Worm (Caenorhabditis elegans) whole organism, L4/young adult: ENCODE results near the gene M03F8.5.

Experiments used
- W03F9.2 ChIP-seq: fragments of 150-350 bp; optimal IDR thresholded peaks from 2 replicates; lab custom pipeline; 2014; ENCODE audit warnings: missing biosample characterization, missing genetic modification characterization
- dao-5 ChIP-seq: sonication (generic microtip); optimal IDR thresholded peaks from 2 replicates; lab custom pipeline; 2016; ENCODE audit warnings: missing genotype, missing genetic modification characterization, moderate library complexity, missing compliant biosample characterization
- him-1 ChIP-seq: sonication (generic microtip); optimal IDR thresholded peaks from 2 replicates; lab custom pipeline; 2016; ENCODE audit warnings: missing genotype, missing genetic modification reagents, missing genetic modification characterization, missing compliant biosample characterization

Gene M03F8.5

DNA sequence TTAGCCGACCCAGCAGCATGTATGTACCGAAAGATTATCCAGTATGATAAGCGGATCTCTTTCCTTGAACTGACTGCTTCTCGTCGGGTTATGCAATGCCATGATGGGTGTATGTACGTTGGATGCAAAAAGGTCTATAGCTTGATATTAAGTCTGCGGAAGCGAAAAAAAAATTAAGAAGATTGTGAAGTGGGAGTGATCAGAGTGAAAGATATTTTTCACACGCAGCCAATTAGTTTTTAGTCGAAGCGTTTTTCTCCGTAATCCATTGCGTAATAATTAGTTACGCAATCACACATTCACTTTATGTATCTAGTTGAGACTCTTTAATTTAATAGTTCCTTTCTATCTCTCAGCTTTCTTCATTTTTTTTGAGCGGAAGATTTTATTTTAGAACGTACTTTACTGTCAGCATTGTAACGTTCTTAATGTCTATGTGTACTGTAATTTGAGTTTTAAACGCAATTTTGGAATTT lies 13.1 kb upstream of the M03F8.5 start:
- no peak for TF ChIP-seq W03F9.2 (tag; lab: Kevin White, UChicago)

DNA sequence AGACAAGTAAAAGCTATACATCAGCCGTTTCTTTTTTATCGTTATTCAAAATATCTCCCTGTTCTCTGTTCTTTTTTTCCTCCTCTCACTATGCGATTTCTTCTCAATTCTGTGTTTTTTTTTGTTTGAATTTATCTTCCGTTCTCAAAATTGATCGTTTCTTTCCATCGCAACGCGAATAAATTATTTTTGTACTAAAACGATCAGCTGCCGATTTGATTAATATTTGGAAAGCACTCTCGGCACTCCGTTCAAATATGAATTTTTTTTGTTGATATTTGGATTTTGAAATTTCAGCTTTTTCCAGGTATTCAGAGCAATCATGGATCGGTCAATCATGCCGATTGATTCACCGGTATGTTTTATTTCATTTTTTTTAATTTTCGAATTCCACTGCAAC lies 6.6 kb upstream of the M03F8.5 start, which contains the start of gene pst-1:
pst-1 (plus strand) TSS at position 301 of the 400 bp plus-strand sequence.
- TF ChIP-seq W03F9.2 (tag; lab: Kevin White, UChicago) (no peak), him-1 (tag; lab: Kevin White, UChicago) (no peak), dao-5 (no peak)

DNA sequence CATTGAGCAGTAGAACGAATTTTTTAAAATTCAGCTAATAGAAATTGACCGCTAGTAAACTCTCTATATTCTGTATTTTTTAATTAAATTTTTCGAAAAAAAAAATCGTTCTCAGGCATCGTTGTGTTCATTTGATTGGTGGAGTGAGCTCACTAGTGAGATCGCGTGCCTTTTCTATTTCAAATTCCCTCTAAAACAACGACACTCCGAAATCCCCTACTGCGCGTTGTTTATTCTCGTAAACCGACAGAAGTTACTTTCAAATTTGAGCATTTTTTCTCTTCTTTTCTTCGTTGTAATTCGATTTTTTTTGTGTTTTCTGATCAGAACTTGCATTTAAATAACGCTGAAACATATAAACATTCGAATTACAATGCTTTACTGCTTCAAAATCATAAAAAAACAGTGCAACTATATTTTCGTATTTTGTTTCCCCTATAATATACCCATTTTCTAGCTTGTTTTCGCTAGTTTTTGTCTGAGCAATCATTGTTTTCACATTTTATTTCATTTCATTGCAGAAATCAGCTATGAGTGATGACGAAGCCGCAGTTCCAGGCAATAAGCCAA lies 3.0 kb upstream of the M03F8.5 start, which contains the start of gene syf-3:
syf-3 (plus strand) TSS at position 520 of the 570 bp plus-strand sequence.
- TF ChIP-seq him-1 (tag; lab: Kevin White, UChicago) (no peak), W03F9.2 (tag; lab: Kevin White, UChicago) (no peak)

DNA sequence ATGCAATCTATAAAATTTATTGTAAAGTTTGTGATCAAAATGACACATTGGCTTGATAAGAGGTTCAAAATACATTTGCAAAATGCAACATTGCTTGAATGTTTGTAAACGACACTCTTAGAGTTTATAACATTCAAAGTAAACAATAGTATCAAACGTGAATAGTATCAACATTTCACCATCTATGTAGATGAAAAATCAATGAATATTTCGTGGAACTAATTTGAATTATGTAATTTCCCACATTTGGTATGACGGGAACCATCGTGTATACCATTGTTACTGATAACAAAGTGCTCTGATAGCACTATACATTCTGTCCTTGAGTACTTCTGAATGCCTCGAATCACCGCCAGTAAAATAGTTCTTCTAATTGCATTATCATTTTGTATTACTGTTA lies 6.0 kb downstream of the M03F8.5 start, which contains the start of gene galt-1:
galt-1 (plus strand) TSS at position 318 of the 400 bp plus-strand sequence.
- TF ChIP-seq W03F9.2 (tag; lab: Kevin White, UChicago) (no peak), dao-5 (no peak), him-1 (tag; lab: Kevin White, UChicago) (no peak)

DNA sequence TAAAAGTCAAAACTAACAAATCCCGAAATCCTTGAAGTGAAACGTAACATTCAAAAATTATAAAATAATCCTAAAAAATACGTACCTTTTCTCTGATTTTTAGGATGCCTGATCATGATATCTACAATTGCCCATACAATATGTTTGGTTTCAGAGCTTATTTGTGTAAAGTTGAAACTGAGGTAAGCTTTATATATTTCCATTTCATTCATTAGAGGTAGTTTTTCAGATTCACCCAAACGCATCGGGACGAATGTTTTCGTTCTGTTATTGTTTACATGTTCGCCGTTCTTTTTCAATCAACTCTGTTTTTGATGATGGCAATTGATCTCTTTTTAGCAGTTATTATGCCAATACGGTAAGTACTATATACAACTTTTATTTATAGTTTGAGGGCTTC lies 8.6 kb downstream of the M03F8.5 start:
- TF ChIP-seq dao-5 (no peak), him-1 (tag; lab: Kevin White, UChicago) (no peak), W03F9.2 (tag; lab: Kevin White, UChicago) (no peak)

DNA sequence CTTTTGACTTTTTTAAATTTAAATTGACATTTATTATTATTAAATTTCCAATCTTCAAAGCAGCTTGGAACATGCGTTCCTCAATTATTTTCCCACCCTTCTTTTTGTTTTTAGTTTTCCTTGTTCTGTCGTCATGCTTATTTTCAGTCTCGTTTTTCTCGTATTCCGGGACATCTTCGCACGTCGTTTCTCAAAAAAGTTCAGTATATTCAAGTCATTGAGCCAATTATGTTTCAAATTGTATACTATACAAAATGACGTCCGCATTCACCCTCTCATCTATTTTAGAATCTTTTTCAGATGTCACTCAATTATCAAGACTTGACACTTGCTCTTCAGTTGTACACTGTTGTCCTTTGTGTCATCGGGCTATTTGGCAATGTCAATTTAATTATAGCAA lies 9.2 kb downstream of the M03F8.5 start, which contains the start of gene srsx-17:
srsx-17 (plus strand) TSS at position 301 of the 400 bp plus-strand sequence.
- TF ChIP-seq him-1 (tag; lab: Kevin White, UChicago) (no peak), dao-5 (no peak), W03F9.2 (tag; lab: Kevin White, UChicago) (no peak)

DNA sequence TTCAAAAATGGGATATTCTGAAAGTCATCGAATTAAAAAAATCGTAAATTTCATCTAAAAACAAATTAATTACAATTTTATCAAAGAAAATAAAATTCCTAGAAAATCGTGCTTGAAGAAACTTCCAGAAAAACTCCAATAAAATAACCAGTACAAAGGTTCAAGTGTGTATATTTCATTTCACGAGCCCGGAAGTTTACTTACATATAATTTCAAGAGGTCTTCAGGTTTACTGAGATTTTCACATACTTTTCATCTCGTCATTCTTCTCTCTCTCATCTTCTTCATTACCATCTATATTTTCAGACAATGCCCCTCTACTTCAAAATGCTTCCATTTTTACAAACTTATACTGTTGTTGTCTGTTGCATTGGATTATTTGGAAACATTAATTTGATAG lies 14.4 kb downstream of the M03F8.5 start, which contains the start of gene srsx-18:
srsx-18 (plus strand) TSS at position 301 of the 400 bp plus-strand sequence.
- TF ChIP-seq dao-5 (no peak), him-1 (tag; lab: Kevin White, UChicago) (no peak), W03F9.2 (tag; lab: Kevin White, UChicago) (no peak)

DNA sequence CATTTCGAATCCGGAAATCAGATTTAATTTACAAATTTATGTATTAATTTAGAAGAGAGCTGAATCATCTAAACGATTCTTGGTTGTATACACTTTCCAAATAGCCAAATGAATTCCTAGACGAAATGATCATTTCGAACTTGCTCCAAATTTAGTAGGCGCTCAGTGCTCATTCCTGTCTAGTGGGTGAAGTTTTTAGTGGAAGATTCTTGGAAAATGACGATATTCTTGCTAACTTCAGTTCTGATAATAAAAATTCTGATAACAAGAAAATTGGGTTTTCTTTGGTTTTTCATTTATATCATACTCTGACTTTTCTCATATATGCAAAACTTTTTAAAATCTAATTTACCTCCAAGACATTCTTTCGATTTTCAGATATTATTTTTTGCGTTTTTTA lies 14.8 kb downstream of the M03F8.5 start:
- no peak for TF ChIP-seq him-1 (tag; lab: Kevin White, UChicago)
- TF ChIP-seq W03F9.2 (tag; lab: Kevin White, UChicago), result no peak
- no peak for TF ChIP-seq dao-5

DNA sequence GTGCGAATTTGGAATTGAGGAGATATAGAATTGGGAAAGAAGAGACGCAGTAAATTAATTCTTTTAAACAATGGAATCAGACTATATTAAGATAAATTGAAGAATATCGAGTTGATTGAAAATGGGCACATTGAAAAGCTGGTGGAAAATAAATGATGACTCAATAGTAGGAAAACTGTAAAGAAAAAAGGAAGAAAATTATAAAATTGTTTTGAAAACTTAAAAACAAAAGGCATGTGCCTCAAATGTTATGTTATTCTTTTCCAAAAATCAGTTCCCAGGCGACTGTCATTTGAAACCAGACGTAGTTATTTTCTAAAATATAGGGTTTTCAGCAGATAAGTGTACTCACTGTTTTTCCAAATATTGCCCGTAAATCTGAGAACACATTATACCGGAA lies 16.7 kb downstream of the M03F8.5 start, which contains the start of gene C04E6.12:
C04E6.12 (minus strand) TSS at position 101 of the 400 bp plus-strand sequence.
- no peak for TF ChIP-seq W03F9.2 (tag; lab: Kevin White, UChicago)
- no peak for TF ChIP-seq dao-5
- no peak for TF ChIP-seq him-1 (tag; lab: Kevin White, UChicago)

DNA sequence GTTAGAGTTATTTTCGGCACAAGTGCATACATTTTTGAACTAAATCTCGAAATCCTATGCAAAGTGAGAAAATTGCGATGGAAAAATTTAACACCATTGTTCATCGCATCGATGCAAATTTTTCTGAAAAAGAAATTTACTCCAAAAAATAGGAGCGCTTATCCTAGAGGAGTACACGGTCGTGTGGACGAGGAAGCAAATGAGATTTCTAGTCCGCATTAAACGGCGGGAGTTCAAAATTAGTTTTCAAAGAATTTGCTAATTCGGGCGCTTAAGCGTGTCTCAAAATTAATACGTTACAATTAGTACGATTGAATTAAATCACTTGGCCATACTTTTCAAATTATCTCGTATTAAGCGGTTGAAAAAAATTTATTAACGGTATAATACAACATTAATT lies 18.9 kb downstream of the M03F8.5 start, which contains the start of gene lrpr-1:
lrpr-1 (minus strand) TSS at position 185 of the 400 bp plus-strand sequence.
- no peak for TF ChIP-seq dao-5
- peak; percentile 89 for TF ChIP-seq him-1 (tag; lab: Kevin White, UChicago)

DNA sequence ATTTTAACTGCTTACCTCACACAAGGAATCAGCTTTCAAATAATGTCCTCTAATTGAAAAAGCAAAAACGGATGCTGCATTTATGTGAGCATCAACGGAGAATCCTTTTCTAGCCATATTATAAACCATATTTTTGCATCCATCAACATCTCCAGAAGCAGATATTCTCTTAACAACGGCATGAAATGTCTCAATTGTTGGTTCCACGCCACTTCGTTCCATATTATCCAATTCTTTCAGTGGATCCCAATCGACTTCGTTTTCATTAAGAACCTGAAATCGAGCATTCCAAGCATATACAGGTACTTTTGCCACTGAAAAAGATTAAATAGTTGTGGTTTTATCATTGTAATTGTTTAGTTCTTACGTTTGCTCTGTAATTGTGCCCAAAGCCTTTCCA lies 19.7 kb downstream of the M03F8.5 start:
- TF ChIP-seq dao-5 (no peak), him-1 (tag; lab: Kevin White, UChicago) (no peak), W03F9.2 (tag; lab: Kevin White, UChicago) (no peak)

DNA sequence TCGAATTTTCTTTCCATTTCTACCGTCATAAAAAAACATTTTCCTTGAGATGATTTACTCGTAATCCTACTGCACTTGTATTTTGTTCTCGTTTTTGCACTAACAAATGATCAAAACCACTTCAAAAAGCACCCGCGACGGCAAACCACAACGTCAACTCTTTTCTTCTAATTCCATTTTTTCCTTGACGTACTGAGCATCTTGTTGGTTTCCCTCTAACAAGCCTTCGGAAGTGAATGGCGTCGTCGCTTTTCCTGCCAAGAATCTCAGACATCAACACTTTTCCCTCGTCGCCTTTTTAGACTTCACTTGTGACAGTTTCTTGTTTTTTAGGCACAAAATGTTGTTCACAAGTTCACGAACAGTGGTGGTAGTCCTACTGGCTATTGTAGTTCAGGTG lies 24.2 kb downstream of the M03F8.5 start, which contains the start of gene C04E6.13:
C04E6.13 (plus strand) TSS at position 301 of the 400 bp plus-strand sequence.
- TF ChIP-seq dao-5 (no peak), him-1 (tag; lab: Kevin White, UChicago) (no peak), W03F9.2 (tag; lab: Kevin White, UChicago) (no peak)

DNA sequence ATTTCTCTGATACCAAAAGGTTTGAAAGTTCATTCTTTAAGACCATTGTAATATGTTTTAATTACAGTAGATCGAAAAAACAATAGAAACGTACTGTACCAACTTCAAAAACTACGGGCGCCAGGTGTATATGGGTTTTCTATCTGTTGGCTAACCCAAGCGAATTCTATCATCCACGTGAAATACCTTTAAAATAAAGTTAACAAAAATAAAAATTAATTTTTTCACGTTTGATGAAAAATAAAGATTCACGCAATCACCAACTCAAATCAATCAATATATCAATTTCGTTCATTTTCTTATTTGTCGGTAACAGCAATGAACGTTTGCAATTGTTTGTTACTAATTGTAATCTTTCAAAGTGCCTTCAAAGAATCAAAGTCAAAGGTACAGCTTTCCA lies 29.5 kb downstream of the M03F8.5 start, which contains the start of gene C04E6.4:
C04E6.4 (plus strand) TSS at position 301 of the 400 bp plus-strand sequence.
- no peak for TF ChIP-seq W03F9.2 (tag; lab: Kevin White, UChicago)
- no peak for TF ChIP-seq him-1 (tag; lab: Kevin White, UChicago)
- TF ChIP-seq dao-5, result no peak

DNA sequence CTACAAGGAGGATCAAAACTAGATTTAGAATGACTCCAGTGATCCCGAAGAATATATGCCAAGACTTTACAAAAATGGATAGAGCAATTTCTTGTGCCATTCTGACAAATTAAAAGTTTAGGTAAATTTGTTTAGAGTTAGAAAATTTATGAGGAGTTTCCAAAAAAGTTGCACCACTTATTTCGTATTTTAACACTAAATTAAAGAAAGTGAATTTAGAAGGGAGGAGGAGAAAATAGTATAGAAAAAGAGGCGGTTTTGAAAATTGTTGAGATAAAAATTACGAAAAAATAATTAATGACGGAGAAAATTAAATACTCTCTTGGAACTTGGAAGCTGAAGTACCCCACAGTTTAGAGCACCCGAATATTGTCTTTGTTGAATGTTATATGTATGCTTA lies 30.3 kb downstream of the M03F8.5 start, which contains the start of gene srd-15:
srd-15 (minus strand) TSS at position 101 of the 400 bp plus-strand sequence.
- TF ChIP-seq dao-5 (no peak), W03F9.2 (tag; lab: Kevin White, UChicago) (no peak), him-1 (tag; lab: Kevin White, UChicago) (no peak)
